Fruit fly (Drosophila melanogaster): ENCODE results near the gene mus312.

Gene mus312

dm6 chr3L:7328567-7329253 lies at the start of gene mus312, which contains the start of the genes mrva and CG42307:
Gene mus312 (plus strand): TSS chr3L:7329132.
Gene mrva (minus strand): TSS chr3L:7328842.
Gene CG42307 (plus strand): TSS chr3L:7329132.
- TF ChIP-seq sens-2 (GFP tag; IDR thresholded peaks at IDR 0.05) = peak; percentile 43; the same call in 1 of the 2 replicates
- peak; percentile 55; the same call in 1 of the 2 replicates for TF ChIP-seq bbx (GFP tag; IDR thresholded peaks at IDR 0.05; ENCODE audit: partially characterized antibody)
- TF ChIP-seq Bdp1 (GFP tag; optimal IDR thresholded peaks at IDR 0.05) = peak; percentile 42
- TF ChIP-seq Atf3 (GFP tag; optimal IDR thresholded peaks at IDR 0.05) = peak; percentile 49
- TF ChIP-seq H2.0 (GFP tag; IDR thresholded peaks at IDR 0.05) = peak; percentile 80
- 0 out of 2 replicates have a peak, but pooled peaks have one; percentile 64 for TF ChIP-seq CG6272 (GFP tag; IDR thresholded peaks at IDR 0.05)
- TF ChIP-seq wek (GFP tag; optimal IDR thresholded peaks at IDR 0.05) = peak; percentile 98
- no peak for TF ChIP-seq CG15011 (GFP tag; optimal IDR thresholded peaks at IDR 0.05)
- 0 out of 2 replicates have a peak, but pooled peaks have one; percentile 28 for TF ChIP-seq Scr (GFP tag; IDR thresholded peaks at IDR 0.05; ENCODE audit: partially characterized antibody)
- TF ChIP-seq Myb (GFP tag; optimal IDR thresholded peaks at IDR 0.05) = peak; percentile 1
- peak; percentile 92 for TF ChIP-seq CG13296 (GFP tag; optimal IDR thresholded peaks at IDR 0.05)
- no peak for TF ChIP-seq fru (optimal IDR thresholded peaks at IDR 0.05)
- peak; percentile 87 for TF ChIP-seq kah (GFP tag; optimal IDR thresholded peaks at IDR 0.05)
- TF ChIP-seq wor (GFP tag; IDR thresholded peaks at IDR 0.05) = peak; percentile 76
- peak; percentile 85 for TF ChIP-seq CG3281 (GFP tag; optimal IDR thresholded peaks at IDR 0.05)
- TF ChIP-seq vfl (GFP tag; optimal IDR thresholded peaks at IDR 0.05) = peak; percentile 41
- peak; percentile 65 for TF ChIP-seq mirr (GFP tag; optimal IDR thresholded peaks at IDR 0.05)
- peak; percentile 75 for TF ChIP-seq CG11247 (GFP tag; IDR thresholded peaks at IDR 0.05)
- TF ChIP-seq Oaz (GFP tag; IDR thresholded peaks at IDR 0.05) = peak; percentile 78
- TF ChIP-seq seq (GFP tag; IDR thresholded peaks at IDR 0.05) = peak; percentile 61; the same call in 1 of the 2 replicates
- peak; percentile 78 for TF ChIP-seq nom (GFP tag; optimal IDR thresholded peaks at IDR 0.05)
- TF ChIP-seq yki (optimal IDR thresholded peaks at IDR 0.05) = no peak
- no peak for TF ChIP-seq Jarid2 (GFP tag; optimal IDR thresholded peaks at IDR 0.05)
- TF ChIP-seq Pdp1 (GFP tag; optimal IDR thresholded peaks at IDR 0.05) = peak; percentile 52 to 76
- peak; percentile 77 for TF ChIP-seq bcd (GFP tag; optimal IDR thresholded peaks at IDR 0.05)
- TF ChIP-seq fd64A (GFP tag; optimal IDR thresholded peaks at IDR 0.05) = peak; percentile 14
- TF ChIP-seq CG17568 (GFP tag; optimal IDR thresholded peaks at IDR 0.05) = no peak
- TF ChIP-seq Opbp (GFP tag; IDR thresholded peaks at IDR 0.05; ENCODE audit: partially characterized antibody) = peak; percentile 38; the same call in 1 of the 3 replicates
- peak; percentile 92 for TF ChIP-seq CG9932 (GFP tag; IDR thresholded peaks at IDR 0.05)
- peak; percentile 89 for TF ChIP-seq CG7556 (GFP tag; optimal IDR thresholded peaks at IDR 0.05)
- peak; percentile 43 for TF ChIP-seq Dip3 (GFP tag; optimal IDR thresholded peaks at IDR 0.05)
- no peak for TF ChIP-seq tio (GFP tag; optimal IDR thresholded peaks at IDR 0.05)
- TF ChIP-seq CG12769 (tag; optimal IDR thresholded peaks at IDR 0.05) = no peak
- TF ChIP-seq CG14014 (GFP tag; IDR thresholded peaks at IDR 0.05) = peak; percentile 89
- peak; percentile 19 for TF ChIP-seq Dp (GFP tag; optimal IDR thresholded peaks at IDR 0.05)
- peak; percentile 84 for TF ChIP-seq E2f1 (GFP tag; IDR thresholded peaks at IDR 0.05)
- TF ChIP-seq CG17829 (tag; optimal IDR thresholded peaks at IDR 0.05) = peak; percentile 95
- peak; percentile 82 for TF ChIP-seq Ada2b (GFP tag; IDR thresholded peaks at IDR 0.05)
- peak; percentile 89 for TF ChIP-seq CG6765 (GFP tag; optimal IDR thresholded peaks at IDR 0.05)
- peak; percentile 42 for TF ChIP-seq tup (GFP tag; optimal IDR thresholded peaks at IDR 0.05)
- peak; percentile 90 for TF ChIP-seq lab (GFP tag; optimal IDR thresholded peaks at IDR 0.05)
- TF ChIP-seq Blimp-1 (GFP tag; optimal IDR thresholded peaks at IDR 0.05) = peak; percentile 90
- TF ChIP-seq CG14860 (GFP tag; IDR thresholded peaks at IDR 0.05; ENCODE audit: partially characterized antibody) = no peak
- no peak for TF ChIP-seq CG1832 (GFP tag; optimal IDR thresholded peaks at IDR 0.05)
- TF ChIP-seq chm (GFP tag; IDR thresholded peaks at IDR 0.05) = peak; percentile 80
- TF ChIP-seq CG7745 (tag; optimal IDR thresholded peaks at IDR 0.05) = peak; percentile 100
- TF ChIP-seq hb (GFP tag; IDR thresholded peaks at IDR 0.05; ENCODE audit: partially characterized antibody) = no peak
- TF ChIP-seq CG8388 (GFP tag; optimal IDR thresholded peaks at IDR 0.05) = peak; percentile 88
- TF ChIP-seq Ptx1 (GFP tag; IDR thresholded peaks at IDR 0.05) = peak; percentile 90

Measured in whole organism, embryonic.